Worm (Caenorhabditis elegans): Measurements from ENCODE around the gene C04E6.12.

C04E6.12 gene

ce11 chrV:5951133-5951532 is 31.3 kb upstream of the C04E6.12 start, which contains the start of gene M03F8.1:
TSS of gene M03F8.1 (plus strand) at chrV:5951433.
- TF ChIP-seq hmg-4 (GFP tag; optimal IDR thresholded peaks at IDR 0.05) (no peak), flt-1 (GFP tag; IDR thresholded peaks at IDR 0.05) (no peak), hnd-1 (tag; optimal IDR thresholded peaks at IDR 0.05) (no peak), hmbx-1 (tag; optimal IDR thresholded peaks at IDR 0.05) (no peak), F13C5.2 (tag; optimal IDR thresholded peaks at IDR 0.05) (no peak), ama-1 (optimal IDR thresholded peaks at IDR 0.05) (no peak), tbx-11 (GFP tag; IDR thresholded peaks at IDR 0.05) (no peak), pes-1 (GFP tag; IDR thresholded peaks at IDR 0.05) (no peak), ets-7 (tag; optimal IDR thresholded peaks at IDR 0.05) (no peak), ceh-13 (GFP tag; optimal IDR thresholded peaks at IDR 0.05) (no peak), sea-1 (GFP tag; conservative IDR thresholded peaks at IDR 0.05) (no peak), aly-1 (tag; optimal IDR thresholded peaks at IDR 0.05) (no peak), tra-4 (tag; optimal IDR thresholded peaks at IDR 0.05) (no peak), B0310.2 (tag; optimal IDR thresholded peaks at IDR 0.05) (no peak), tbx-37 (GFP tag; conservative IDR thresholded peaks at IDR 0.05) (no peak), ceh-36 (tag; optimal IDR thresholded peaks at IDR 0.05) (no peak), scrt-1 (GFP tag; IDR thresholded peaks at IDR 0.05) (no peak)

DNA sequence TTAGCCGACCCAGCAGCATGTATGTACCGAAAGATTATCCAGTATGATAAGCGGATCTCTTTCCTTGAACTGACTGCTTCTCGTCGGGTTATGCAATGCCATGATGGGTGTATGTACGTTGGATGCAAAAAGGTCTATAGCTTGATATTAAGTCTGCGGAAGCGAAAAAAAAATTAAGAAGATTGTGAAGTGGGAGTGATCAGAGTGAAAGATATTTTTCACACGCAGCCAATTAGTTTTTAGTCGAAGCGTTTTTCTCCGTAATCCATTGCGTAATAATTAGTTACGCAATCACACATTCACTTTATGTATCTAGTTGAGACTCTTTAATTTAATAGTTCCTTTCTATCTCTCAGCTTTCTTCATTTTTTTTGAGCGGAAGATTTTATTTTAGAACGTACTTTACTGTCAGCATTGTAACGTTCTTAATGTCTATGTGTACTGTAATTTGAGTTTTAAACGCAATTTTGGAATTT is 29.9 kb upstream of the C04E6.12 start:
- TF ChIP-seq tra-4 (tag; optimal IDR thresholded peaks at IDR 0.05) (no peak), ceh-13 (GFP tag; optimal IDR thresholded peaks at IDR 0.05) (no peak), F13C5.2 (tag; optimal IDR thresholded peaks at IDR 0.05) (no peak), flt-1 (GFP tag; IDR thresholded peaks at IDR 0.05) (no peak), sea-1 (GFP tag; conservative IDR thresholded peaks at IDR 0.05) (no peak), hmg-4 (GFP tag; optimal IDR thresholded peaks at IDR 0.05) (no peak), ets-7 (tag; optimal IDR thresholded peaks at IDR 0.05) (no peak), hmbx-1 (tag; optimal IDR thresholded peaks at IDR 0.05) (no peak), ceh-36 (tag; optimal IDR thresholded peaks at IDR 0.05) (no peak), ama-1 (optimal IDR thresholded peaks at IDR 0.05) (no peak), scrt-1 (GFP tag; IDR thresholded peaks at IDR 0.05) (no peak), aly-1 (tag; optimal IDR thresholded peaks at IDR 0.05) (no peak), tbx-11 (GFP tag; IDR thresholded peaks at IDR 0.05) (no peak), hnd-1 (tag; optimal IDR thresholded peaks at IDR 0.05) (no peak), B0310.2 (tag; optimal IDR thresholded peaks at IDR 0.05) (no peak), pes-1 (GFP tag; IDR thresholded peaks at IDR 0.05) (no peak), tbx-37 (GFP tag; conservative IDR thresholded peaks at IDR 0.05) (no peak)

ce11 chrV:5943167-5943566 is 23.4 kb upstream of the C04E6.12 start, which contains the start of gene pst-1:
TSS of gene pst-1 (plus strand) at chrV:5943467.
- TF ChIP-seq F13C5.2 (tag; optimal IDR thresholded peaks at IDR 0.05) (no peak), scrt-1 (GFP tag; IDR thresholded peaks at IDR 0.05) (no peak), tbx-11 (GFP tag; IDR thresholded peaks at IDR 0.05) (no peak), ceh-13 (GFP tag; optimal IDR thresholded peaks at IDR 0.05) (no peak), flt-1 (GFP tag; IDR thresholded peaks at IDR 0.05) (no peak), pes-1 (GFP tag; IDR thresholded peaks at IDR 0.05) (no peak), hmg-4 (GFP tag; optimal IDR thresholded peaks at IDR 0.05) (no peak), hnd-1 (tag; optimal IDR thresholded peaks at IDR 0.05) (no peak), ama-1 (optimal IDR thresholded peaks at IDR 0.05) (no peak), ets-7 (tag; optimal IDR thresholded peaks at IDR 0.05) (no peak), sea-1 (GFP tag; conservative IDR thresholded peaks at IDR 0.05) (no peak), hmbx-1 (tag; optimal IDR thresholded peaks at IDR 0.05) (no peak), tra-4 (tag; optimal IDR thresholded peaks at IDR 0.05) (no peak), ceh-36 (tag; optimal IDR thresholded peaks at IDR 0.05) (no peak), tbx-37 (GFP tag; conservative IDR thresholded peaks at IDR 0.05) (no peak), B0310.2 (tag; optimal IDR thresholded peaks at IDR 0.05) (no peak), aly-1 (tag; optimal IDR thresholded peaks at IDR 0.05) (no peak)

ce11 chrV:5939503-5940072 is 19.8 kb upstream of the C04E6.12 start, which contains the start of gene syf-3:
TSS of gene syf-3 (plus strand) at chrV:5940022.
- no peak for TF ChIP-seq hmg-4 (GFP tag; optimal IDR thresholded peaks at IDR 0.05)
- TF ChIP-seq sea-1 (GFP tag; conservative IDR thresholded peaks at IDR 0.05): no peak
- no peak for TF ChIP-seq ets-7 (tag; optimal IDR thresholded peaks at IDR 0.05)
- TF ChIP-seq ceh-36 (tag; optimal IDR thresholded peaks at IDR 0.05): no peak
- TF ChIP-seq hnd-1 (tag; optimal IDR thresholded peaks at IDR 0.05): no peak
- no peak for TF ChIP-seq tbx-37 (GFP tag; conservative IDR thresholded peaks at IDR 0.05)
- no peak for TF ChIP-seq scrt-1 (GFP tag; IDR thresholded peaks at IDR 0.05)
- TF ChIP-seq hmbx-1 (tag; optimal IDR thresholded peaks at IDR 0.05): no peak
- TF ChIP-seq flt-1 (GFP tag; IDR thresholded peaks at IDR 0.05): no peak

ce11 chrV:5936691-5937090 is 16.9 kb upstream of the C04E6.12 start, which contains the start of the genes M03F8.5 and M03F8.7:
TSS of gene M03F8.5 (minus strand) at chrV:5936791.
TSS of gene M03F8.7 (plus strand) at chrV:5936939.
- TF ChIP-seq scrt-1 (GFP tag; IDR thresholded peaks at IDR 0.05) (no peak), B0310.2 (tag; optimal IDR thresholded peaks at IDR 0.05) (no peak), F13C5.2 (tag; optimal IDR thresholded peaks at IDR 0.05) (no peak), hnd-1 (tag; optimal IDR thresholded peaks at IDR 0.05) (no peak), flt-1 (GFP tag; IDR thresholded peaks at IDR 0.05) (no peak), aly-1 (tag; optimal IDR thresholded peaks at IDR 0.05) (no peak)

DNA sequence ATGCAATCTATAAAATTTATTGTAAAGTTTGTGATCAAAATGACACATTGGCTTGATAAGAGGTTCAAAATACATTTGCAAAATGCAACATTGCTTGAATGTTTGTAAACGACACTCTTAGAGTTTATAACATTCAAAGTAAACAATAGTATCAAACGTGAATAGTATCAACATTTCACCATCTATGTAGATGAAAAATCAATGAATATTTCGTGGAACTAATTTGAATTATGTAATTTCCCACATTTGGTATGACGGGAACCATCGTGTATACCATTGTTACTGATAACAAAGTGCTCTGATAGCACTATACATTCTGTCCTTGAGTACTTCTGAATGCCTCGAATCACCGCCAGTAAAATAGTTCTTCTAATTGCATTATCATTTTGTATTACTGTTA is 10.8 kb upstream of the C04E6.12 start, which contains the start of gene galt-1:
Gene galt-1 (plus strand): TSS at position 318 of the 400 bp plus-strand sequence.
- TF ChIP-seq F13C5.2 (tag; optimal IDR thresholded peaks at IDR 0.05) (no peak), tra-4 (tag; optimal IDR thresholded peaks at IDR 0.05) (no peak)

DNA sequence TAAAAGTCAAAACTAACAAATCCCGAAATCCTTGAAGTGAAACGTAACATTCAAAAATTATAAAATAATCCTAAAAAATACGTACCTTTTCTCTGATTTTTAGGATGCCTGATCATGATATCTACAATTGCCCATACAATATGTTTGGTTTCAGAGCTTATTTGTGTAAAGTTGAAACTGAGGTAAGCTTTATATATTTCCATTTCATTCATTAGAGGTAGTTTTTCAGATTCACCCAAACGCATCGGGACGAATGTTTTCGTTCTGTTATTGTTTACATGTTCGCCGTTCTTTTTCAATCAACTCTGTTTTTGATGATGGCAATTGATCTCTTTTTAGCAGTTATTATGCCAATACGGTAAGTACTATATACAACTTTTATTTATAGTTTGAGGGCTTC is 8.2 kb upstream of the C04E6.12 start:
- TF ChIP-seq F13C5.2 (tag; optimal IDR thresholded peaks at IDR 0.05) (no peak), scrt-1 (GFP tag; IDR thresholded peaks at IDR 0.05) (no peak), aly-1 (tag; optimal IDR thresholded peaks at IDR 0.05) (no peak), sea-1 (GFP tag; conservative IDR thresholded peaks at IDR 0.05) (no peak), ceh-36 (tag; optimal IDR thresholded peaks at IDR 0.05) (no peak), pes-1 (GFP tag; IDR thresholded peaks at IDR 0.05) (no peak), tbx-37 (GFP tag; conservative IDR thresholded peaks at IDR 0.05) (no peak), tra-4 (tag; optimal IDR thresholded peaks at IDR 0.05) (no peak), flt-1 (GFP tag; IDR thresholded peaks at IDR 0.05) (no peak), B0310.2 (tag; optimal IDR thresholded peaks at IDR 0.05) (no peak), ama-1 (optimal IDR thresholded peaks at IDR 0.05) (no peak), hmbx-1 (tag; optimal IDR thresholded peaks at IDR 0.05) (no peak), hnd-1 (tag; optimal IDR thresholded peaks at IDR 0.05) (no peak)
